Fruit fly (Drosophila melanogaster) whole organism, embryonic: ENCODE results near the gene CG8349.

Experiments used
- Aef1 ChIP-seq: fragments of 200-800 bp; sonication (Bioruptor generic); IDR thresholded peaks from 3 replicates; pipeline ENCODE4 v1.3.6; 2022; ENCODE audit warnings: missing biosample characterization, missing genetic modification characterization
- Atf6 ChIP-seq: fragments of 200-800 bp; sonication (Bioruptor generic); IDR thresholded peaks from 2 replicates; pipeline ENCODE4 v1.3.6; 2022; ENCODE audit warnings: missing biosample characterization, missing genetic modification characterization
- CG10267 ChIP-seq: fragments of 200-800 bp; sonication (Bioruptor generic); optimal IDR thresholded peaks from 2 replicates; lab custom pipeline; 2018; ENCODE audit warnings: missing biosample characterization, mild to moderate bottlenecking, missing genetic modification characterization, moderate library complexity
- CG10462 ChIP-seq: fragments of 200-800 bp; sonication (Bioruptor generic); optimal IDR thresholded peaks from 2 replicates; lab custom pipeline; 2016; ENCODE audit warnings: missing biosample characterization, missing genetic modification characterization
- CG12744 ChIP-seq: fragments of 200-800 bp; sonication (Bioruptor generic); optimal IDR thresholded peaks from 2 replicates; lab custom pipeline; 2016; ENCODE audit warnings: missing biosample characterization, missing genetic modification characterization
- CG13424 ChIP-seq: fragments of 200-800 bp; sonication (Bioruptor generic); optimal IDR thresholded peaks from 2 replicates; lab custom pipeline; 2019; ENCODE audit warnings: missing biosample characterization, mild to moderate bottlenecking, missing genetic modification characterization, moderate library complexity
- CG14667 ChIP-seq: fragments of 200-800 bp; sonication (Bioruptor generic); IDR thresholded peaks from 2 replicates; pipeline ENCODE4 v1.3.6; 2022; ENCODE audit warnings: missing biosample characterization, missing genetic modification characterization
- CG16813 ChIP-seq: fragments of 200-800 bp; sonication (Bioruptor generic); IDR thresholded peaks from 3 replicates; pipeline ENCODE4 v1.3.6; 2022; ENCODE audit warnings: missing biosample characterization, missing genetic modification characterization; ENCODE audit not compliant: partially characterized antibody
- CG2116 ChIP-seq: fragments of 200-800 bp; sonication (Bioruptor generic); optimal IDR thresholded peaks from 3 replicates; lab custom pipeline; 2018; ENCODE audit warnings: missing biosample characterization, mild to moderate bottlenecking, missing genetic modification characterization
- CG2120 ChIP-seq: fragments of 200-800 bp; sonication (Bioruptor generic); optimal IDR thresholded peaks from 3 replicates; lab custom pipeline; 2016; ENCODE audit warnings: missing biosample characterization, missing genetic modification characterization
- CG2889 ChIP-seq: fragments of 200-800 bp; sonication (Bioruptor generic); IDR thresholded peaks from 3 replicates; pipeline ENCODE4 v1.3.6; 2022; ENCODE audit warnings: missing biosample characterization, missing genetic modification characterization
- CG31365 ChIP-seq: fragments of 200-800 bp; sonication (Bioruptor generic); optimal IDR thresholded peaks from 2 replicates; lab custom pipeline; 2018; ENCODE audit warnings: missing biosample characterization, mild to moderate bottlenecking, missing genetic modification characterization
- CG33557 ChIP-seq: fragments of 200-800 bp; sonication (Bioruptor generic); optimal IDR thresholded peaks from 2 replicates; lab custom pipeline; 2019; ENCODE audit warnings: missing biosample characterization, mild to moderate bottlenecking, missing genetic modification characterization, moderate library complexity
- CG3838 ChIP-seq: fragments of 200-800 bp; sonication (Bioruptor generic); optimal IDR thresholded peaks from 3 replicates; lab custom pipeline; 2016; ENCODE audit warnings: missing biosample characterization, missing genetic modification characterization
- CG42726 ChIP-seq: fragments of 200-800 bp; sonication (Bioruptor generic); IDR thresholded peaks from 2 replicates; pipeline ENCODE4 v1.3.6; 2022; ENCODE audit warnings: missing biosample characterization, missing genetic modification characterization; ENCODE audit not compliant: partially characterized antibody
- CG4424 ChIP-seq: fragments of 200-800 bp; sonication (Bioruptor generic); optimal IDR thresholded peaks from 3 replicates; lab custom pipeline; 2016; ENCODE audit warnings: missing biosample characterization, missing genetic modification characterization
- CG5953 ChIP-seq: fragments of 200-800 bp; sonication (Bioruptor generic); IDR thresholded peaks from 2 replicates; pipeline ENCODE4 v1.3.6; 2022; ENCODE audit warnings: missing biosample characterization, missing genetic modification characterization
- CG6854 ChIP-seq: fragments of 200-800 bp; sonication (Bioruptor generic); optimal IDR thresholded peaks from 3 replicates; lab custom pipeline; 2017; ENCODE audit warnings: missing biosample characterization, mild to moderate bottlenecking, missing genetic modification characterization
- CG8765 ChIP-seq: fragments of 200-800 bp; sonication (Bioruptor generic); IDR thresholded peaks from 2 replicates; pipeline ENCODE4 v1.3.6; 2022; ENCODE audit warnings: missing biosample characterization, missing genetic modification characterization
- CTCF ChIP-seq: fragments of 200-800 bp; sonication (Bioruptor generic); optimal IDR thresholded peaks from 2 replicates; lab custom pipeline; 2017; ENCODE audit warnings: missing biosample characterization, mild to moderate bottlenecking, missing genetic modification characterization, moderate library complexity
- Dek ChIP-seq: fragments of 200-800 bp; sonication (Bioruptor generic); optimal IDR thresholded peaks from 3 replicates; lab custom pipeline; 2019; ENCODE audit warnings: missing biosample characterization, mild to moderate bottlenecking, missing genetic modification characterization, moderate library complexity
- Dfd ChIP-seq, 2 experiments: fragments of >200 bp; optimal IDR thresholded peaks; 2 replicates each; lab custom pipeline; 2017; ENCODE audit warnings: missing biosample characterization in 2 of 2, missing genetic modification characterization in 2 of 2
- Dll ChIP-seq: fragments of 200-800 bp; sonication (Bioruptor generic); IDR thresholded peaks from 4 replicates; pipeline ENCODE4 v1.3.6; 2022; ENCODE audit warnings: missing biosample characterization, missing genetic modification characterization; ENCODE audit not compliant: partially characterized antibody
- Doc2 ChIP-seq: fragments of 200-800 bp; sonication (Bioruptor generic); IDR thresholded peaks from 2 replicates; pipeline ENCODE4 v1.3.6; 2022; ENCODE audit warnings: missing biosample characterization, missing genetic modification characterization
- Doc3 ChIP-seq: fragments of 200-800 bp; sonication (Bioruptor generic); IDR thresholded peaks from 3 replicates; pipeline ENCODE4 v1.3.6; 2022; ENCODE audit warnings: missing biosample characterization, missing genetic modification characterization; ENCODE audit not compliant: partially characterized antibody
- E2f1 ChIP-seq: fragments of 200-800 bp; sonication (Bioruptor generic); IDR thresholded peaks from 2 replicates; pipeline ENCODE4 v1.3.6; 2022; ENCODE audit warnings: missing biosample characterization, missing genetic modification characterization
- Eip74EF ChIP-seq, 2 experiments: fragments of 200-800 bp in 1 of 2; fragments of >200 bp in 1 of 2; sonication (Bioruptor generic) in 1 of 2; optimal IDR thresholded peaks; 2 replicates each; lab custom pipeline; 2017 to 2019; ENCODE audit warnings: missing biosample characterization in 2 of 2, missing genetic modification characterization in 2 of 2, mild to moderate bottlenecking in 1 of 2, moderate library complexity in 1 of 2
- Meics ChIP-seq: fragments of 200-800 bp; sonication (Bioruptor generic); optimal IDR thresholded peaks from 2 replicates; lab custom pipeline; 2017; ENCODE audit warnings: missing biosample characterization, mild to moderate bottlenecking, missing genetic modification characterization
- Mrtf ChIP-seq: fragments of 200-800 bp; sonication (Bioruptor generic); IDR thresholded peaks from 3 replicates; pipeline ENCODE4 v1.3.6; 2022; ENCODE audit warnings: missing biosample characterization, missing genetic modification characterization
- Sry-δ ChIP-seq: fragments of 200-800 bp; sonication (Bioruptor generic); optimal IDR thresholded peaks from 2 replicates; lab custom pipeline; 2016; ENCODE audit warnings: missing biosample characterization, missing genetic modification characterization
- Trl ChIP-seq, 3 experiments: fragments of >200 bp in 2 of 3; fragments of 200-800 bp in 1 of 3; sonication (Bioruptor generic) in 1 of 3; optimal IDR thresholded peaks; 2 replicates in 1 of 3; 3 replicates in 2 of 3; lab custom pipeline; 2016 to 2017; ENCODE audit warnings: missing biosample characterization in 1 of 3, missing genetic modification characterization in 1 of 3
- ase ChIP-seq: fragments of 200-800 bp; sonication (Bioruptor generic); IDR thresholded peaks from 3 replicates; pipeline ENCODE4 v1.3.6; 2022; ENCODE audit warnings: missing biosample characterization, missing genetic modification characterization
- ash1 ChIP-seq: fragments of 200-800 bp; sonication (Bioruptor generic); optimal IDR thresholded peaks from 2 replicates; lab custom pipeline; 2018; ENCODE audit warnings: missing biosample characterization, mild to moderate bottlenecking, missing genetic modification characterization
- cato ChIP-seq: fragments of 200-800 bp; sonication (Bioruptor generic); optimal IDR thresholded peaks from 2 replicates; lab custom pipeline; 2016; ENCODE audit warnings: missing biosample characterization, missing genetic modification characterization, borderline replicate concordance
- crc ChIP-seq: fragments of 200-800 bp; sonication (Bioruptor generic); optimal IDR thresholded peaks from 2 replicates; lab custom pipeline; 2016; ENCODE audit warnings: missing biosample characterization, missing genetic modification characterization
- dimm ChIP-seq: fragments of 200-800 bp; sonication (Bioruptor generic); IDR thresholded peaks from 2 replicates; pipeline ENCODE4 v1.3.6; 2022; ENCODE audit warnings: missing biosample characterization, missing genetic modification characterization
- ftz-f1 ChIP-seq: fragments of 200-800 bp; sonication (Bioruptor generic); optimal IDR thresholded peaks from 2 replicates; lab custom pipeline; 2016; ENCODE audit warnings: missing biosample characterization, missing genetic modification characterization
- fu2 ChIP-seq: fragments of 200-800 bp; sonication (Bioruptor generic); optimal IDR thresholded peaks from 2 replicates; lab custom pipeline; 2016; ENCODE audit warnings: missing biosample characterization, missing genetic modification characterization
- gt ChIP-seq: fragments of 200-800 bp; sonication (Bioruptor generic); IDR thresholded peaks from 2 replicates; pipeline ENCODE4 v1.3.6; 2022; ENCODE audit warnings: missing biosample characterization, missing genetic modification characterization
- hb ChIP-seq: fragments of 200-800 bp; sonication (Bioruptor generic); IDR thresholded peaks from 3 replicates; pipeline ENCODE4 v1.3.6; 2022; ENCODE audit warnings: missing biosample characterization, missing genetic modification characterization; ENCODE audit not compliant: partially characterized antibody
- kay ChIP-seq: fragments of 200-800 bp; sonication (Bioruptor generic); optimal IDR thresholded peaks from 2 replicates; lab custom pipeline; 2016; ENCODE audit warnings: missing biosample characterization, missing genetic modification characterization
- lola ChIP-seq, 3 experiments: fragments of >200 bp in 2 of 3; fragments of 200-800 bp in 1 of 3; sonication (Bioruptor generic) in 1 of 3; optimal IDR thresholded peaks; 2 replicates each; lab custom pipeline; 2017 to 2019; ENCODE audit warnings: missing biosample characterization in 3 of 3, missing genetic modification characterization in 3 of 3, mild to moderate bottlenecking in 1 of 3, moderate library complexity in 1 of 3
- otp ChIP-seq: fragments of 200-800 bp; sonication (Bioruptor generic); IDR thresholded peaks from 3 replicates; pipeline ENCODE4, ENCODE4 v1.3.6; 2022; ENCODE audit warnings: missing biosample characterization, missing genetic modification characterization
- peb ChIP-seq: fragments of 200-800 bp; sonication (Bioruptor generic); IDR thresholded peaks from 2 replicates; pipeline ENCODE4 v1.3.6; 2022; ENCODE audit warnings: missing biosample characterization, missing genetic modification characterization
- pfk ChIP-seq: fragments of 200-800 bp; sonication (Bioruptor generic); optimal IDR thresholded peaks from 2 replicates; lab custom pipeline; 2018; ENCODE audit warnings: missing biosample characterization, mild to moderate bottlenecking, missing genetic modification characterization, moderate library complexity
- sc ChIP-seq, 3 experiments: fragments of >200 bp in 2 of 3; fragments of 200-800 bp in 1 of 3; sonication (Bioruptor generic) in 1 of 3; optimal IDR thresholded peaks; 2 replicates in 2 of 3; 3 replicates in 1 of 3; lab custom pipeline; 2017; ENCODE audit warnings: mild to moderate bottlenecking in 1 of 3, missing biosample characterization in 1 of 3, missing genetic modification characterization in 1 of 3, missing genetic modification reagents in 1 of 3
- sisA ChIP-seq: fragments of 200-800 bp; sonication (Bioruptor generic); IDR thresholded peaks from 2 replicates; pipeline ENCODE4 v1.3.6; 2022; ENCODE audit warnings: missing biosample characterization, missing genetic modification characterization
- stc ChIP-seq: fragments of 200-800 bp; sonication (Bioruptor generic); IDR thresholded peaks from 2 replicates; pipeline ENCODE4 v1.3.6; 2022; ENCODE audit warnings: missing biosample characterization, missing genetic modification characterization
- tgo ChIP-seq: fragments of 200-800 bp; sonication (Bioruptor generic); IDR thresholded peaks from 3 replicates; pipeline ENCODE4 v1.3.6; 2022; ENCODE audit warnings: missing biosample characterization, missing genetic modification characterization

Gene CG8349

DNA sequence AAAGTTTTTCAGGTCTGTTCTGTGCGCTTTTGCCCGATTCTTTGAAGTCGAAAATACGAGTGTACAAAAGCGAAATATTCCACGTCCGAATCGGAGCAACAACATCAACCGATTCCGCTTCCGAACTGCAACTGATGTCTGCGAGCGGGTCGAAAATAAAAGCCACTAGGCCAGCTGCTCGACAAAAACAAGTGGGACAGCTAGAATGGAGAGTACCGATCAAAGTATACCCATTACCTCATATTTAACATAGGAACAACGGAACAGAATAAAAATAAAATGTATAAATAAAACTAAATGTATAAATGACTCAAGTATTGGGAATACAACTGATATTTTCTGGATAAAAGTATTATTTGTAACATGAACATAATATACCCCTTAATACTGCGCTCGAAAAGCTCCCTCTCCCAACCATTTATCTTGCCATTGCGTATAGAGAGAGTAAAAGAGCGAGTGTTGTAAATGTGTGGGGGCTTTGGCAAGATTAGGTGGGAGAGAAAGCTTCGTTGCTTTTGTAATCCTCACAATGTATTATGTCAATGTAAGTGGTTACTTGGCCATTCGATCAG lies 10.6 kb upstream of the CG8349 start, which contains the start of gene SLC5A11 (continued):
- TF ChIP-seq CG13424 (tag; lab: Kevin White, UChicago) = peak; percentile 97
- TF ChIP-seq Mrtf (GFP tag; lab: Robert Waterston, UW) = peak; percentile 94
- peak; percentile 93 for TF ChIP-seq CG5953 (GFP tag; lab: Robert Waterston, UW)
- TF ChIP-seq CG4424 (GFP tag; lab: Kevin White, UChicago) = peak; percentile 94
- TF ChIP-seq stc (GFP tag; lab: Robert Waterston, UW) = peak; percentile 98
- 0 out of 2 replicates have a peak, but pooled peaks have one; percentile 55 for TF ChIP-seq CG42726
- peak; percentile 99 for TF ChIP-seq CG6854 (GFP tag; lab: Kevin White, UChicago)
- peak; percentile 95 for TF ChIP-seq CG2120 (GFP tag; lab: Kevin White, UChicago)
- peak; percentile 82 for TF ChIP-seq CG31365 (tag; lab: Kevin White, UChicago)
- peak; percentile 47 for TF ChIP-seq CG12744 (GFP tag; lab: Kevin White, UChicago)
- TF ChIP-seq tgo (GFP tag; lab: Robert Waterston, UW) = peak; percentile 98
- no peak for TF ChIP-seq pfk (GFP tag; lab: Kevin White, UChicago)
- TF ChIP-seq Doc2 (GFP tag; lab: Robert Waterston, UW) = peak; percentile 87
- TF ChIP-seq kay (GFP tag; lab: Kevin White, UChicago) = peak; percentile 82
- TF ChIP-seq otp = peak; percentile 97
- TF ChIP-seq ftz-f1 (GFP tag; lab: Kevin White, UChicago) = no peak
- peak; percentile 98 for TF ChIP-seq peb (GFP tag; lab: Robert Waterston, UW)
- TF ChIP-seq fu2 = peak; percentile 68
- TF ChIP-seq hb (GFP tag; lab: Robert Waterston, UW) = no peak
- TF ChIP-seq sisA (GFP tag; lab: Robert Waterston, UW) = peak; percentile 99
- peak; percentile 83 for TF ChIP-seq crc (GFP tag; lab: Kevin White, UChicago)
- TF ChIP-seq Dfd (GFP tag; optimal IDR thresholded peaks at IDR 0.05; lab: Kevin White, UChicago) = no peak
- peak; percentile 97 for TF ChIP-seq CG3838 (GFP tag; lab: Kevin White, UChicago)
- peak in 1 of 2 experiments; percentile 100 for TF ChIP-seq Eip74EF (GFP tag; optimal IDR thresholded peaks at IDR 0.05; lab: Kevin White, UChicago)
- TF ChIP-seq CG8765 (GFP tag; lab: Robert Waterston, UW) = peak; percentile 85; the same call in 1 of the 2 replicates
- TF ChIP-seq cato = peak; percentile 87
- peak; percentile 100 for TF ChIP-seq Aef1 (GFP tag; lab: Robert Waterston, UW)
- peak; percentile 96 for TF ChIP-seq Dek (tag; lab: Kevin White, UChicago)
- peak; percentile 98 for TF ChIP-seq Meics
- peak; percentile 68 for TF ChIP-seq ash1 (GFP tag; lab: Kevin White, UChicago)
- no peak for TF ChIP-seq Doc3 (GFP tag; lab: Robert Waterston, UW)
- peak; percentile 62 for TF ChIP-seq CG2116 (GFP tag; lab: Kevin White, UChicago)
- TF ChIP-seq ase (GFP tag; lab: Robert Waterston, UW) = peak; percentile 95
- peak; percentile 91 for TF ChIP-seq CG2889
- TF ChIP-seq CG10267 = peak; percentile 97
- TF ChIP-seq lola (GFP tag; optimal IDR thresholded peaks at IDR 0.05; lab: Kevin White, UChicago) = peak in 1 of 3 experiments; percentile 97
- peak; percentile 100 for TF ChIP-seq Atf6 (GFP tag; lab: Robert Waterston, UW)
- TF ChIP-seq dimm (GFP tag; lab: Robert Waterston, UW) = peak; percentile 95
- TF ChIP-seq Sry-δ (GFP tag; lab: Kevin White, UChicago) = peak; percentile 75
- TF ChIP-seq CG33557 = peak; percentile 58
- TF ChIP-seq CG10462 = peak; percentile 96
- TF ChIP-seq CG14667 = peak; percentile 94
- peak; percentile 50 for TF ChIP-seq CTCF (GFP tag; lab: Kevin White, UChicago)
- peak; percentile 83 to 99 for TF ChIP-seq Trl (optimal IDR thresholded peaks at IDR 0.05; lab: Kevin White, UChicago)
- peak; percentile 96 for TF ChIP-seq Trl (GFP tag; optimal IDR thresholded peaks at IDR 0.05; lab: Kevin White, UChicago)
- TF ChIP-seq Dll = no peak
- TF ChIP-seq E2f1 (GFP tag; lab: Robert Waterston, UW) = peak; percentile 97
- no peak for TF ChIP-seq sc (optimal IDR thresholded peaks at IDR 0.05; lab: Kevin White, UChicago)
- peak; percentile 88 for TF ChIP-seq sc (GFP tag; optimal IDR thresholded peaks at IDR 0.05; lab: Kevin White, UChicago)
- TF ChIP-seq gt (GFP tag; lab: Robert Waterston, UW) = peak; percentile 83; the same call in 1 of the 2 replicates
- no peak for TF ChIP-seq CG16813 (GFP tag; lab: Robert Waterston, UW)
